Worm (Caenorhabditis elegans): ENCODE data around the gene F59B2.13.

ce11 chrIII:9017181-9017651 is 9.6 kb downstream of the F59B2.13 start, which contains the start of gene F59B2.12:
- no peak for TF ChIP-seq ceh-79 (tag; optimal IDR thresholded peaks at IDR 0.05)
- no peak for TF ChIP-seq Y56A3A.18 (GFP tag; IDR thresholded peaks at IDR 0.05)
- TF ChIP-seq repo-1 (tag; optimal IDR thresholded peaks at IDR 0.05), result no peak
- TF ChIP-seq hlh-26 (GFP tag; conservative IDR thresholded peaks at IDR 0.05), result no peak
- TF ChIP-seq ets-4 (GFP tag; optimal IDR thresholded peaks at IDR 0.05), result no peak
- TF ChIP-seq F57A8.1 (GFP tag; optimal IDR thresholded peaks at IDR 0.05), result no peak
- TF ChIP-seq attf-6 (GFP tag; IDR thresholded peaks at IDR 0.05), result no peak
- TF ChIP-seq snpc-4 (GFP tag; optimal IDR thresholded peaks at IDR 0.05), result no peak
- no peak for TF ChIP-seq snpc-4 (tag; optimal IDR thresholded peaks at IDR 0.05)
